Worm (Caenorhabditis elegans) whole organism, young adult: ENCODE data around the gene ZK1248.5.

Experiments used
- F22D6.2 ChIP-seq: sonication (generic microtip); optimal IDR thresholded peaks from 2 replicates; lab custom pipeline; 2016; ENCODE audit warnings: mild to moderate bottlenecking, missing genetic modification characterization, missing compliant biosample characterization
- egrh-3 ChIP-seq: fragments of 200-800 bp; sonication (Bioruptor generic); IDR thresholded peaks from 2 replicates; pipeline ENCODE4 v1.3.6; 2022; ENCODE audit warnings: missing genetic modification reagents, missing genetic modification characterization, missing compliant biosample characterization
- hsf-1 ChIP-seq: fragments of 200-800 bp; sonication (Bioruptor generic); IDR thresholded peaks from 2 replicates; pipeline ENCODE4 v1.3.6; 2022; ENCODE audit warnings: missing genetic modification reagents, missing genetic modification characterization, missing compliant biosample characterization
- lin-35 ChIP-seq, 3 experiments: fragments of 150-350 bp in 2 of 3; sonication (generic microtip) in 1 of 3; optimal IDR thresholded peaks; 2 replicates each; lab custom pipeline; 2014 to 2018; ENCODE audit warnings: missing biosample characterization in 3 of 3, missing genetic modification characterization in 3 of 3, missing genetic modification reagents in 3 of 3
- pha-4 ChIP-seq: fragments of 150-350 bp; sonication (generic microtip); optimal IDR thresholded peaks from 2 replicates; lab custom pipeline; 2014; ENCODE audit warnings: missing biosample characterization, missing genetic modification reagents, missing genetic modification characterization
- repo-1 ChIP-seq: sonication (generic microtip); optimal IDR thresholded peaks from 2 replicates; lab custom pipeline; 2017; ENCODE audit warnings: mild to moderate bottlenecking, missing genetic modification characterization, missing compliant biosample characterization
- somi-1 ChIP-seq: fragments of 200-800 bp; sonication (Bioruptor generic); optimal IDR thresholded peaks from 2 replicates; lab custom pipeline; 2018; ENCODE audit warnings: mild to moderate bottlenecking, missing genetic modification characterization, missing compliant biosample characterization
- ztf-22 ChIP-seq: fragments of 200-800 bp; sonication (Bioruptor generic); optimal IDR thresholded peaks from 2 replicates; lab custom pipeline; 2018; ENCODE audit warnings: mild to moderate bottlenecking, missing genetic modification characterization, moderate library complexity, missing compliant biosample characterization

DNA sequence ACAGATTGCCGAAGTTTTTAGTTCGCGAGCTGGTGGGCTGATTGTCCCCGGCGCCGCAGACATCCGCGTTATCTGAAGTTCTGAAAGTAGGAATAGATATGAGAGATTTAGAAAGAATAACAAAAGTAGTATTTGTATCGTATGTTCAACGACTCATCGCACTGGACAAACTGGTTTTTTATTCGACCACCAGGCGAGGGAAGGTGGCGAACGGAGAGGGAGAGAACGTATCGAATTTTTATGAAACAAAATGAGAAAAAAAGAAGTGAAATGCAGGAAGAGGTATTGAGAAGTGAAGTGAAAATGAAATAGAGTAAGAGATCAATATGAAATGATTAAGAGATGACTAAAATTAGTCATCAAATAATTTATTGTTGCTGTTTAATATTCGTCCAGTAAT, 17.1 kb downstream of the ZK1248.5 start, which contains the start of gene tbc-2:
- TF ChIP-seq F22D6.2 (no peak), egrh-3 (GFP tag; lab: Robert Waterston, UW) (no peak), somi-1 (GFP tag; lab: Kevin White, UChicago) (no peak), pha-4 (no peak), ztf-22 (GFP tag; lab: Kevin White, UChicago) (no peak), repo-1 (tag; lab: Kevin White, UChicago) (no peak), lin-35 (GFP tag; optimal IDR thresholded peaks at IDR 0.05; lab: Kevin White, UChicago) (no peak), hsf-1 (GFP tag; lab: Robert Waterston, UW) (no peak)
